Worm (Caenorhabditis elegans): ENCODE data around the gene srm-5.

srm-5 gene

ce11 chrV:14350949-14351348 is 15.9 kb downstream of the srm-5 start:
- no peak for TF ChIP-seq nhr-28 (tag; optimal IDR thresholded peaks at IDR 0.05)
- TF ChIP-seq jun-1 (tag; optimal IDR thresholded peaks at IDR 0.05) = peak; percentile 60
- TF ChIP-seq nfya-1 (tag; optimal IDR thresholded peaks at IDR 0.05; ENCODE audit: insufficient read depth) = peak; percentile 87
- peak; percentile 19 for TF ChIP-seq tbx-2 (tag; optimal IDR thresholded peaks at IDR 0.05)
- TF ChIP-seq lsy-12 (tag; optimal IDR thresholded peaks at IDR 0.05) = peak; percentile 76
- no peak for TF ChIP-seq nhr-67 (tag; optimal IDR thresholded peaks at IDR 0.05)
- no peak for TF ChIP-seq egl-27 (tag; optimal IDR thresholded peaks at IDR 0.05)
- peak; percentile 68 for TF ChIP-seq pha-4 (tag; optimal IDR thresholded peaks at IDR 0.05)
- peak; percentile 94 for TF ChIP-seq lin-39 (tag; optimal IDR thresholded peaks at IDR 0.05)
- peak; percentile 10 for TF ChIP-seq fkh-10 (GFP tag; optimal IDR thresholded peaks at IDR 0.05)
- TF ChIP-seq ama-1 (optimal IDR thresholded peaks at IDR 0.05) = peak; percentile 50
- no peak for TF ChIP-seq nhr-237 (tag; optimal IDR thresholded peaks at IDR 0.05)
- TF ChIP-seq skn-1 (tag; optimal IDR thresholded peaks at IDR 0.05) = peak; percentile 64
- peak; percentile 26 for TF ChIP-seq pqm-1 (tag; optimal IDR thresholded peaks at IDR 0.05)
- peak; percentile 96 for TF ChIP-seq lin-15B (tag; optimal IDR thresholded peaks at IDR 0.05)
- TF ChIP-seq snpc-4 (tag; optimal IDR thresholded peaks at IDR 0.05) = peak; percentile 89
- TF ChIP-seq sea-2 (GFP tag; optimal IDR thresholded peaks at IDR 0.05) = no peak
- no peak for TF ChIP-seq elt-1 (tag; optimal IDR thresholded peaks at IDR 0.05)
- no peak for TF ChIP-seq ceh-28 (tag; optimal IDR thresholded peaks at IDR 0.05)
- peak; percentile 92 for TF ChIP-seq hmg-11 (tag; optimal IDR thresholded peaks at IDR 0.05)
- no peak for TF ChIP-seq ZK546.5 (tag; optimal IDR thresholded peaks at IDR 0.05)
- TF ChIP-seq nhr-12 (tag; optimal IDR thresholded peaks at IDR 0.05) = no peak
- no peak for TF ChIP-seq zag-1 (tag; optimal IDR thresholded peaks at IDR 0.05)
- peak in 1 of 3 experiments; percentile 11 for TF ChIP-seq elt-3 (tag; optimal IDR thresholded peaks at IDR 0.05)
- TF ChIP-seq mdl-1 (tag; optimal IDR thresholded peaks at IDR 0.05) = no peak
- TF ChIP-seq fkh-2 (tag; optimal IDR thresholded peaks at IDR 0.05) = no peak
- peak; percentile 74 for TF ChIP-seq nhr-23 (tag; optimal IDR thresholded peaks at IDR 0.05)
- TF ChIP-seq ceh-16 (tag; optimal IDR thresholded peaks at IDR 0.05) = peak; percentile 25
- no peak for TF ChIP-seq ztf-11 (tag; optimal IDR thresholded peaks at IDR 0.05)
- TF ChIP-seq elt-2 (tag; optimal IDR thresholded peaks at IDR 0.05) = peak; percentile 82
- TF ChIP-seq nhr-76 (tag; optimal IDR thresholded peaks at IDR 0.05) = no peak
- no peak for TF ChIP-seq unc-39 (tag; optimal IDR thresholded peaks at IDR 0.05)
- TF ChIP-seq R02D3.7 (tag; optimal IDR thresholded peaks at IDR 0.05) = no peak
- peak; percentile 86 for TF ChIP-seq nhr-25 (tag; optimal IDR thresholded peaks at IDR 0.05)
- TF ChIP-seq nhr-43 (tag; optimal IDR thresholded peaks at IDR 0.05; ENCODE audit: poor library complexity, severe bottlenecking) = peak; percentile 46

- no peak for TF ChIP-seq fkh-2 (tag; optimal IDR thresholded peaks at IDR 0.05)
- no peak for TF ChIP-seq R02D3.7 (tag; optimal IDR thresholded peaks at IDR 0.05)
- TF ChIP-seq ceh-28 (tag; optimal IDR thresholded peaks at IDR 0.05) = no peak
- TF ChIP-seq nfya-1 (tag; optimal IDR thresholded peaks at IDR 0.05; ENCODE audit: insufficient read depth) = no peak
- TF ChIP-seq nhr-67 (tag; optimal IDR thresholded peaks at IDR 0.05) = no peak
- no peak for TF ChIP-seq nhr-11 (tag; optimal IDR thresholded peaks at IDR 0.05)
- TF ChIP-seq lin-39 (tag; optimal IDR thresholded peaks at IDR 0.05) = no peak
- TF ChIP-seq ZK546.5 (tag; optimal IDR thresholded peaks at IDR 0.05) = no peak
- TF ChIP-seq unc-62 (GFP tag; optimal IDR thresholded peaks at IDR 0.05) = no peak
- TF ChIP-seq nhr-43 (tag; optimal IDR thresholded peaks at IDR 0.05; ENCODE audit: poor library complexity, severe bottlenecking) = no peak
- TF ChIP-seq eor-1 (tag; optimal IDR thresholded peaks at IDR 0.05) = no peak
- TF ChIP-seq mdl-1 (tag; optimal IDR thresholded peaks at IDR 0.05) = no peak
- no peak for TF ChIP-seq egl-5 (tag; optimal IDR thresholded peaks at IDR 0.05)
- no peak for TF ChIP-seq jun-1 (tag; optimal IDR thresholded peaks at IDR 0.05)
- TF ChIP-seq mml-1 (tag; optimal IDR thresholded peaks at IDR 0.05) = no peak
- no peak for TF ChIP-seq lin-15B (tag; optimal IDR thresholded peaks at IDR 0.05)
- TF ChIP-seq nhr-25 (tag; optimal IDR thresholded peaks at IDR 0.05) = no peak
- no peak for TF ChIP-seq fkh-10 (GFP tag; optimal IDR thresholded peaks at IDR 0.05)
- TF ChIP-seq daf-12 (tag; optimal IDR thresholded peaks at IDR 0.05) = no peak
- no peak for TF ChIP-seq elt-3 (tag; optimal IDR thresholded peaks at IDR 0.05)
Observed at ce11 chrV:14351629-14352028, 16.6 kb downstream of the srm-5 start, which contains the start of gene vha-13. vha-13 (plus strand) TSS chrV:14351709.
